Worm (Caenorhabditis elegans): Measurements from ENCODE around the gene R05H5.4.

DNA sequence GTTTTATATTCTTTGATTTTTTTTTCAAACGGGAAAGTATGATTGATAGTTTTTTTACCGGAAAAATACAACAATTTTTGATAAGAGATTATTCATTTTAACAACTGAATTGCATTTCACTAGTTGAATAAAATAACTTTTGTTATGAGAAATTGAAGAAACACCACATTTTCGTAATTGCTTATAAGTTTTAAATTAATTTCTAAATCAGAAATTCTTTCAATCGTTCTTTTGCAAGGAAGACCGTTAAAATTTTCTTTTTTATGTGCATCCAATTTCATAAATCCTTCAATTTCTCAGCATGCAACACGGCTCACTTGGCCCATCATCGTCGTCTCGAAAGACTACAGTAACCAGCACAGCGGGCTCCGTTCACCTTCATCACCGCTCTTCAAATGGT lies 22.8 kb upstream of the R05H5.4 start, which contains the start of gene plc-3:
- TF ChIP-seq B0310.2 (tag; optimal IDR thresholded peaks at IDR 0.05) (no peak), tra-4 (tag; optimal IDR thresholded peaks at IDR 0.05) (no peak), ama-1 (optimal IDR thresholded peaks at IDR 0.05) (no peak), ceh-13 (GFP tag; optimal IDR thresholded peaks at IDR 0.05) (no peak), hnd-1 (tag; optimal IDR thresholded peaks at IDR 0.05) (no peak), hmbx-1 (tag; optimal IDR thresholded peaks at IDR 0.05) (no peak)

Data from whole organism, early embryonic.